Worm (Caenorhabditis elegans) whole organism, late embryonic: ENCODE results near the gene T04F3.4.

ENCODE experiments used
- eyg-1 ChIP-seq: sonication (generic microtip); optimal IDR thresholded peaks from 2 replicates; lab custom pipeline; 2016; ENCODE audit warnings: missing genotype, missing genetic modification characterization, missing compliant biosample characterization
- fkh-6 ChIP-seq: sonication (generic microtip); optimal IDR thresholded peaks from 2 replicates; lab custom pipeline; 2016; ENCODE audit warnings: missing genetic modification characterization, missing compliant biosample characterization
- nhr-11 ChIP-seq: fragments of 150-350 bp; optimal IDR thresholded peaks from 2 replicates; lab custom pipeline; 2014; ENCODE audit warnings: missing biosample characterization, missing genetic modification characterization
- pha-4 ChIP-seq: fragments of 150-350 bp; optimal IDR thresholded peaks from 2 replicates; lab custom pipeline; 2018; ENCODE audit warnings: missing biosample characterization, missing genetic modification reagents, missing genetic modification characterization

DNA sequence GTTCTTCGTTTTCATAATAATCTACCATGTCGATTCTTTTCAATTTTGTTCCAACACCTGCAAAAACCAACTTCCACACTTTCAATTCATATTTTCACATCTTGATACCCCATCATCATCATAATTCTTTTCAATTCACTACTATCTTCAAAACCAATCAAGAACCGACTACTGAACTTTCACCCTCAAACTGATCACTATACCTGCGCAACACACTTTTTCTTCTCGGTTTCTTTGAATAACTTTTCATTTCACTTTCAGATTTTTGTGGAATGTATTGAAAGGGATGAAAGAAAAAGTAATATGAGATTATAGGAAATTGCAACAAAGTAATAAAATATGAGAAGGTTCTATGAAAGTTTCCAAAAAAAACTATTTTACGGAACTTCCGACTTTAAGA, 21.8 kb downstream of the T04F3.4 start:
- no peak for TF ChIP-seq pha-4
- TF ChIP-seq fkh-6 (tag; lab: Kevin White, UChicago), result no peak
- no peak for TF ChIP-seq nhr-11 (tag; lab: Kevin White, UChicago)
- no peak for TF ChIP-seq eyg-1 (tag; lab: Kevin White, UChicago)
